Fruit fly (Drosophila melanogaster): ENCODE results near the gene Rala.

The Rala gene

dm6 chrX:3710531-3711084 is 8.8 kb downstream of the Rala start:
- TF ChIP-seq Dll (optimal IDR thresholded peaks at IDR 0.05), result no peak
- peak in 1 of 2 experiments; percentile 31 for TF ChIP-seq EcR (GFP tag; optimal IDR thresholded peaks at IDR 0.05)

dm6 chrX:3704204-3704660 is 15.2 kb downstream of the Rala start:
- TF ChIP-seq Dll (optimal IDR thresholded peaks at IDR 0.05) (no peak), psq (optimal IDR thresholded peaks at IDR 0.05) (no peak), usp (GFP tag; optimal IDR thresholded peaks at IDR 0.05) (no peak), CG8478 (optimal IDR thresholded peaks at IDR 0.05) (no peak), pan (optimal IDR thresholded peaks at IDR 0.05) (no peak), EcR (GFP tag; optimal IDR thresholded peaks at IDR 0.05) (no peak)

DNA sequence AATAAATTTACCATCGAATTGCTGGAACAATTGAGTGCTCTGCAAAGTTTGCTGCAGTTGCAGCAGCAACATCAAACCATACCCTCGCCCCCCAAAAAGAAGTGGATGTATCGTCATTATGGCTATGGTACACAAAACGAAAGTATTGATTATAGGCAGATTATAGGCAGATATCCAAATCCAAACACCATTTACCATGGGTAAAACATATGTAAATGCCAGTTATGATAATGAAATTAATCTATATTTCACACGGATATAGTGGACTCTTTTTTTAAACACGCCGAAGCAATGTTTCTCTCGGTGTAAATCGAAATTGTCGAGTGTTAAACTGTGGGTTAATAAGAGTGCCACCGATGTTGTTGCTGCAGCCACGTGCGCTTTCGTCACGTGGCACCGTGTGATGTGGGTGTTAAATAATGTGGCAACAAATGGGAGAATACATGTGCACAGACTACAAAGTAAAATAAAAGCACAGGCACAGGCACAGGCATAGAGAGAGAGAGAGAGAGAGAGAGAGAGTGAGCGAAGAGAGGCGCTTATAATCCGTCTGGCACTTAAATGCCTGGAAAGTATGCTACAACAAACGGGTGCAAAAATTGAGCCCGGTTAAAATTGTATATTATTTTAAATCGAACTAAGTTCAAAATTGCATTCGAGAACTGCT is 22.8 kb downstream of the Rala start:
- TF ChIP-seq CG8478 (optimal IDR thresholded peaks at IDR 0.05), result no peak

dm6 chrX:3695151-3695988 is 24.1 kb downstream of the Rala start:
- TF ChIP-seq CG8478 (optimal IDR thresholded peaks at IDR 0.05), result no peak
- peak; percentile 70 to 88 for TF ChIP-seq EcR (GFP tag; optimal IDR thresholded peaks at IDR 0.05)
- no peak for TF ChIP-seq usp (GFP tag; optimal IDR thresholded peaks at IDR 0.05)
- no peak for TF ChIP-seq Dll (optimal IDR thresholded peaks at IDR 0.05)

dm6 chrX:3694770-3695145 is 24.7 kb downstream of the Rala start:
- TF ChIP-seq psq (optimal IDR thresholded peaks at IDR 0.05) (no peak), Dll (optimal IDR thresholded peaks at IDR 0.05) (peak; percentile 70)

DNA sequence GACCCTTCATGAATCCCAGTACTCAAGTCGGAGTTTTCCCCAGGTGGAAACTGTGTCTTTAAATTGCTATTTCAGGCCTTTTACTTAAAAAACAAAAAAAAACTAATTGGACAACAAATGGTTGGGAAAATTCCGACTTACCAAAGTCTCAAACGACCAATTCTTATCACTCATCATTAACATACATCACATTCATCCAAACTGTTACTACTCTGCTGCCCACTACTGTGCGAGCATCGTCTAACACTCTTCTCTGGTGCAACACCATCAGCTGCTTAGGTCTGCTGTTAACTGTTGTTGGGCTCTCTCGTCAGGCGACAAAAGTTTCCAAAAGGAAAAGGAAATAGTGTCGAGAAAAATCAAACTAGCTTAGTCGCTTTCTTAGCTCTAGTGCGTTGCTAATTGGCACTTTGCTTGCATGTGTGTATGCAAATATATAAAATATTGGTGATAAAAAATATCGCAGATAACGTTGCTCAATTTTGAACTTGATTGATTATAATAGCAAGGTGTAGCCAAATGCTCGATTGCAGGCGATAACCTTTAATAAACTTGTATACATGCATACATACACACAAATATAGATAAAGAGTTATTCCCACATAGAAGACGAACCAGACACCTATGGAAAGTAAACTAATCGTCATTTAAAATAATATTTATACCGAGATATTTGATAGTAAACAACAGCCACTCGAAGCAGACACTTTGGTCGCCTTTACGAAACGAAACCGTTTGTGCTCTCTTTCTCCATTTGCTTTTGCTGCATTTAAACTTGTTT is 25.3 kb downstream of the Rala start:
- TF ChIP-seq usp (GFP tag; optimal IDR thresholded peaks at IDR 0.05), result no peak
- no peak for TF ChIP-seq pan (optimal IDR thresholded peaks at IDR 0.05)
- no peak for TF ChIP-seq EcR (GFP tag; optimal IDR thresholded peaks at IDR 0.05)
- TF ChIP-seq CG8478 (optimal IDR thresholded peaks at IDR 0.05), result no peak

dm6 chrX:3691623-3692553 is 27.5 kb downstream of the Rala start:
- TF ChIP-seq EcR (GFP tag; optimal IDR thresholded peaks at IDR 0.05) (peak in 1 of 2 experiments; percentile 70), CG8478 (optimal IDR thresholded peaks at IDR 0.05) (no peak), usp (GFP tag; optimal IDR thresholded peaks at IDR 0.05) (no peak)

- TF ChIP-seq Dll (optimal IDR thresholded peaks at IDR 0.05) (no peak), CG8478 (optimal IDR thresholded peaks at IDR 0.05) (no peak), psq (optimal IDR thresholded peaks at IDR 0.05) (no peak), EcR (GFP tag; optimal IDR thresholded peaks at IDR 0.05) (no peak), pan (optimal IDR thresholded peaks at IDR 0.05) (no peak), usp (GFP tag; optimal IDR thresholded peaks at IDR 0.05) (no peak)
Observed at dm6 chrX:3690631-3691030, 28.8 kb downstream of the Rala start.

DNA sequence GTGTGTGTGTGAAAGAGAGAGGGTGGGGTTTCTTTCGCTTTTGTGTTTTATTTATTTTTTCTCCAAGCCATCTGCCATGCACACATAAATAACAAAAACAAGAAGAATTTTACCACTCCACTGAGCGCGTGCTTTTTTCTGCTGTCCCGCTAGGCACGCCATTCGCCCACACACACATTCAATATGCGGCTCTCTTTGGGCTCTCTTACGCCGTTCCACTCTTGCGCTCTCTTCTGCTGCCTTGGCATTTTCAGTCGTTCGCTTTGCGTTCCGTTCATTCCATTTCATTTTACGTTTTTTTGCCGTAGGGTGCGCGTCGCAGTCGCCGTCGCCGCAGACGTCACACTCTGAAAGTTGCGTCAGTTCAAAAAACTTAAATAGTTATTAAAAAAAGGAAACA is 30.4 kb downstream of the Rala start:
- TF ChIP-seq Dll (optimal IDR thresholded peaks at IDR 0.05) (peak; percentile 89), usp (GFP tag; optimal IDR thresholded peaks at IDR 0.05) (no peak), EcR (GFP tag; optimal IDR thresholded peaks at IDR 0.05) (no peak)

dm6 chrX:3688576-3688975 is 30.9 kb downstream of the Rala start:
- TF ChIP-seq CG8478 (optimal IDR thresholded peaks at IDR 0.05) (no peak), usp (GFP tag; optimal IDR thresholded peaks at IDR 0.05) (no peak), psq (optimal IDR thresholded peaks at IDR 0.05) (no peak), EcR (GFP tag; optimal IDR thresholded peaks at IDR 0.05) (no peak), Dll (optimal IDR thresholded peaks at IDR 0.05) (no peak), pan (optimal IDR thresholded peaks at IDR 0.05) (no peak)

- TF ChIP-seq Dll (optimal IDR thresholded peaks at IDR 0.05) (peak; percentile 71), pan (optimal IDR thresholded peaks at IDR 0.05) (no peak)
Observed at dm6 chrX:3687837-3688375, 31.5 kb downstream of the Rala start.

Data from whole organism.